Worm (Caenorhabditis elegans) whole organism, young adult: Measurements from ENCODE around the gene npp-21.

Experiments used
- B0336.3 ChIP-seq: fragments of 200-800 bp; sonication (Bioruptor generic); IDR thresholded peaks from 2 replicates; pipeline ENCODE4 v1.3.6; 2022; ENCODE audit warnings: missing genetic modification characterization, missing compliant biosample characterization
- F22D6.2 ChIP-seq: sonication (generic microtip); optimal IDR thresholded peaks from 2 replicates; lab custom pipeline; 2016; ENCODE audit warnings: mild to moderate bottlenecking, missing genetic modification characterization, missing compliant biosample characterization
- F52B5.7 ChIP-seq: sonication (generic microtip); optimal IDR thresholded peaks from 2 replicates; lab custom pipeline; 2016; ENCODE audit warnings: mild to moderate bottlenecking, missing genetic modification characterization, missing compliant biosample characterization
- F55B11.4 ChIP-seq: sonication (generic microtip); optimal IDR thresholded peaks from 2 replicates; lab custom pipeline; 2016; ENCODE audit warnings: missing compliant biosample characterization, missing genetic modification characterization, borderline replicate concordance; ENCODE audit not compliant: insufficient read depth
- K11D2.4 ChIP-seq: fragments of 200-800 bp; sonication (Bioruptor generic); IDR thresholded peaks from 2 replicates; pipeline ENCODE4 v1.3.6; 2022; ENCODE audit warnings: missing genetic modification reagents, missing genetic modification characterization, missing compliant biosample characterization
- T07F8.4 ChIP-seq: sonication (generic microtip); optimal IDR thresholded peaks from 2 replicates; lab custom pipeline; 2016; ENCODE audit warnings: mild to moderate bottlenecking, missing genetic modification characterization, moderate library complexity, missing compliant biosample characterization
- Y53F4B.3 ChIP-seq: fragments of 200-800 bp; sonication (Bioruptor generic); IDR thresholded peaks from 2 replicates; pipeline ENCODE4 v1.3.6; 2022; ENCODE audit warnings: missing genetic modification reagents, missing genetic modification characterization, missing compliant biosample characterization
- Y53G8AR.9 ChIP-seq: fragments of 200-800 bp; sonication (Bioruptor generic); conservative IDR thresholded peaks from 2 replicates; pipeline ENCODE4 v1.3.6; 2022; ENCODE audit warnings: missing genetic modification reagents, missing genetic modification characterization, missing compliant biosample characterization
- Y79H2A.3 ChIP-seq: fragments of 200-800 bp; sonication (Bioruptor generic); conservative IDR thresholded peaks from 2 replicates; pipeline ENCODE4 v1.3.6; 2022; ENCODE audit warnings: missing genetic modification reagents, missing genetic modification characterization, missing compliant biosample characterization
- attf-3 ChIP-seq: fragments of 200-800 bp; sonication (Bioruptor generic); conservative IDR thresholded peaks from 2 replicates; pipeline ENCODE4 v1.3.6; 2022; ENCODE audit warnings: missing genetic modification reagents, missing genetic modification characterization, missing compliant biosample characterization
- attf-5 ChIP-seq: fragments of 200-800 bp; sonication (Bioruptor generic); optimal IDR thresholded peaks from 2 replicates; lab custom pipeline; 2018; ENCODE audit warnings: mild to moderate bottlenecking, missing genetic modification characterization, missing compliant biosample characterization
- attf-6 ChIP-seq: fragments of 200-800 bp; sonication (Bioruptor generic); IDR thresholded peaks from 2 replicates; pipeline ENCODE4 v1.3.6; 2022; ENCODE audit warnings: missing genetic modification reagents, missing genetic modification characterization, missing compliant biosample characterization
- bed-1 ChIP-seq: fragments of 200-800 bp; sonication (Bioruptor generic); IDR thresholded peaks from 2 replicates; pipeline ENCODE4 v1.3.6; 2022; ENCODE audit warnings: missing genetic modification reagents, missing genetic modification characterization, missing compliant biosample characterization
- ccch-3 ChIP-seq: fragments of 200-800 bp; sonication (Bioruptor generic); optimal IDR thresholded peaks from 2 replicates; lab custom pipeline; 2018; ENCODE audit warnings: mild to moderate bottlenecking, missing genetic modification characterization, missing compliant biosample characterization
- ceh-100 ChIP-seq: fragments of 200-800 bp; sonication (Bioruptor generic); IDR thresholded peaks from 2 replicates; pipeline ENCODE4 v1.3.6; 2022; ENCODE audit warnings: missing genetic modification reagents, missing genetic modification characterization, missing compliant biosample characterization
- ceh-27 ChIP-seq: fragments of 200-800 bp; sonication (Bioruptor generic); optimal IDR thresholded peaks from 2 replicates; lab custom pipeline; 2018; ENCODE audit warnings: mild to moderate bottlenecking, missing genetic modification characterization, moderate library complexity, missing compliant biosample characterization
- chd-7 ChIP-seq: sonication (generic microtip); optimal IDR thresholded peaks from 2 replicates; lab custom pipeline; 2016; ENCODE audit warnings: mild to moderate bottlenecking, missing genetic modification characterization, moderate library complexity, missing compliant biosample characterization
- dpff-1 ChIP-seq: sonication (generic microtip); optimal IDR thresholded peaks from 2 replicates; lab custom pipeline; 2017; ENCODE audit warnings: mild to moderate bottlenecking, missing genetic modification characterization, missing compliant biosample characterization
- egl-18 ChIP-seq: fragments of 200-800 bp; sonication (Bioruptor generic); IDR thresholded peaks from 2 replicates; pipeline ENCODE4 v1.3.6; 2022; ENCODE audit warnings: missing genetic modification reagents, missing genetic modification characterization, missing compliant biosample characterization
- ekl-4 ChIP-seq: fragments of 200-800 bp; sonication (Bioruptor generic); IDR thresholded peaks from 2 replicates; pipeline ENCODE4 v1.3.6; 2022; ENCODE audit warnings: missing genetic modification reagents, missing genetic modification characterization, missing compliant biosample characterization
- fkh-3 ChIP-seq: sonication (generic microtip); optimal IDR thresholded peaks from 2 replicates; lab custom pipeline; 2016; ENCODE audit warnings: mild to moderate bottlenecking, missing genetic modification characterization, missing compliant biosample characterization
- hlh-26 ChIP-seq: fragments of 200-800 bp; sonication (Bioruptor generic); conservative IDR thresholded peaks from 2 replicates; pipeline ENCODE4 v1.3.6; 2022; ENCODE audit warnings: missing genetic modification reagents, missing genetic modification characterization, missing compliant biosample characterization
- hmg-20 ChIP-seq: fragments of 200-800 bp; sonication (Bioruptor generic); IDR thresholded peaks from 2 replicates; pipeline ENCODE4 v1.3.6; 2022; ENCODE audit warnings: missing genetic modification reagents, missing genetic modification characterization, missing compliant biosample characterization
- lin-26 ChIP-seq: fragments of 200-800 bp; sonication (Bioruptor generic); IDR thresholded peaks from 2 replicates; pipeline ENCODE4 v1.3.6; 2022; ENCODE audit warnings: missing genetic modification reagents, missing genetic modification characterization, missing compliant biosample characterization
- lin-40 ChIP-seq: sonication (generic microtip); optimal IDR thresholded peaks from 2 replicates; lab custom pipeline; 2016; ENCODE audit warnings: missing genetic modification characterization, mild to moderate bottlenecking, missing compliant biosample characterization, missing genotype, missing genetic modification reagents
- lir-1 ChIP-seq: fragments of 200-800 bp; sonication (Bioruptor generic); conservative IDR thresholded peaks from 2 replicates; pipeline ENCODE4 v1.3.6; 2022; ENCODE audit warnings: missing genetic modification reagents, missing genetic modification characterization, missing compliant biosample characterization
- lsl-1 ChIP-seq: fragments of 200-800 bp; sonication (Bioruptor generic); optimal IDR thresholded peaks from 2 replicates; lab custom pipeline; 2018; ENCODE audit warnings: mild to moderate bottlenecking, missing genetic modification characterization, moderate library complexity, missing compliant biosample characterization
- lsy-27 ChIP-seq: sonication (generic microtip); optimal IDR thresholded peaks from 2 replicates; lab custom pipeline; 2017; ENCODE audit warnings: missing genetic modification characterization, mild to moderate bottlenecking, missing compliant biosample characterization, antibody characterized with exemption, missing genotype, borderline replicate concordance; ENCODE audit not compliant: insufficient read depth
- mel-28 ChIP-seq: sonication (generic microtip); optimal IDR thresholded peaks from 2 replicates; lab custom pipeline; 2016; ENCODE audit warnings: borderline replicate concordance, mild to moderate bottlenecking, missing genetic modification characterization, missing compliant biosample characterization
- nfyb-1 ChIP-seq: fragments of 200-800 bp; sonication (Bioruptor generic); IDR thresholded peaks from 2 replicates; pipeline ENCODE4 v1.3.6; 2022; ENCODE audit warnings: missing genetic modification reagents, missing genetic modification characterization, missing compliant biosample characterization
- nhr-27 ChIP-seq: fragments of 200-800 bp; sonication (Bioruptor generic); optimal IDR thresholded peaks from 2 replicates; lab custom pipeline; 2018; ENCODE audit warnings: mild to moderate bottlenecking, missing genetic modification characterization, moderate library complexity, missing compliant biosample characterization
- sdz-38 ChIP-seq: sonication (generic microtip); optimal IDR thresholded peaks from 2 replicates; lab custom pipeline; 2016; ENCODE audit warnings: missing genotype, missing genetic modification characterization, missing compliant biosample characterization
- snpc-1.1 ChIP-seq: sonication (generic microtip); optimal IDR thresholded peaks from 2 replicates; lab custom pipeline; 2017; ENCODE audit warnings: missing genetic modification characterization, mild to moderate bottlenecking, missing compliant biosample characterization, antibody characterized with exemption, moderate library complexity, missing genotype, missing genetic modification reagents; ENCODE audit not compliant: insufficient read depth
- snpc-3.4 ChIP-seq: sonication (generic microtip); optimal IDR thresholded peaks from 2 replicates; lab custom pipeline; 2017; ENCODE audit warnings: missing genetic modification characterization, mild to moderate bottlenecking, missing compliant biosample characterization, antibody characterized with exemption, moderate library complexity, missing genotype, missing genetic modification reagents
- snpc-4 ChIP-seq, 5 experiments: fragments of 150-350 bp in 1 of 5; sonication (generic microtip) in 4 of 5; optimal IDR thresholded peaks; 2 replicates each; lab custom pipeline; 2014 to 2018; ENCODE audit warnings: missing genetic modification characterization in 5 of 5, missing biosample characterization in 3 of 5, antibody characterized with exemption in 2 of 5, mild to moderate bottlenecking in 2 of 5, missing compliant biosample characterization in 2 of 5, missing genotype in 2 of 5, moderate library complexity in 2 of 5, missing genetic modification reagents in 1 of 5
- unc-130 ChIP-seq: sonication (generic microtip); optimal IDR thresholded peaks from 2 replicates; lab custom pipeline; 2016; ENCODE audit warnings: missing genetic modification reagents, missing genetic modification characterization, missing compliant biosample characterization

The npp-21 gene

ce11 chrII:7562616-7563015 is 36.8 kb upstream of the npp-21 start:
- TF ChIP-seq lin-26 (GFP tag; lab: Robert Waterston, UW): no peak
- TF ChIP-seq Y53F4B.3: no peak
- TF ChIP-seq attf-3: no peak
- TF ChIP-seq ccch-3 (GFP tag; lab: Kevin White, UChicago): no peak

ce11 chrII:7570305-7570704 is 29.2 kb upstream of the npp-21 start, which contains the start of gene F35D2.3:
Gene F35D2.3, plus strand, starts transcription at chrII:7570605.
- no peak for TF ChIP-seq F52B5.7 (tag; lab: Kevin White, UChicago)
- no peak for TF ChIP-seq snpc-4 (GFP tag; optimal IDR thresholded peaks at IDR 0.05; lab: Kevin White, UChicago)
- no peak for TF ChIP-seq snpc-4 (tag; optimal IDR thresholded peaks at IDR 0.05; lab: Kevin White, UChicago)
- no peak for TF ChIP-seq lin-40 (tag; lab: Kevin White, UChicago)
- TF ChIP-seq ceh-100 (GFP tag; lab: Robert Waterston, UW): no peak
- TF ChIP-seq lsy-27 (tag; lab: Kevin White, UChicago): no peak
- no peak for TF ChIP-seq nhr-27 (tag; lab: Kevin White, UChicago)
- TF ChIP-seq F22D6.2 (tag; lab: Kevin White, UChicago): no peak
- TF ChIP-seq ceh-27 (GFP tag; lab: Kevin White, UChicago): no peak
- no peak for TF ChIP-seq Y79H2A.3 (GFP tag; lab: Robert Waterston, UW)
- TF ChIP-seq hmg-20 (GFP tag; lab: Robert Waterston, UW): no peak
- TF ChIP-seq B0336.3 (GFP tag; lab: Robert Waterston, UW): no peak
- TF ChIP-seq sdz-38 (tag; lab: Kevin White, UChicago): no peak
- no peak for TF ChIP-seq Y53G8AR.9 (GFP tag; lab: Robert Waterston, UW)
- no peak for TF ChIP-seq ekl-4
- TF ChIP-seq unc-130 (GFP tag; lab: Kevin White, UChicago): no peak

DNA sequence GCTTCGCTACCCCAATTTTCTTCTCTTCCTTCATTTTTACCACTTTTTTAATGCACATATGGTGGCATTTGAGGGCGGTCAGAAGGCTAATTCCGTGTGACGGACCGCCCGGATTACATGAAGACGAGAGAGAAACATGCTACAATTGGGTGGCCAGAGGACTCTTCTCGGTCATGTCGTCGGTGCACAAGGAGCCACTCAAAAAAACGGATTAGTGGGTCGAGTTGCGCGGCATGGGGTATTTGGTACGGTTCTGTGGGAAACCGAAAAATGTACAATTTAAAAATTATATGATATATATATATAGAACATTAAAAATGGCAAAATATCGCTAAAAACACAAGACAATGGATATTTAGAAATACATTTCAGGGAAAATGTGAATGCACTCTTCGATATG is 28.6 kb upstream of the npp-21 start:
- TF ChIP-seq bed-1 (GFP tag; lab: Robert Waterston, UW) (no peak), F52B5.7 (tag; lab: Kevin White, UChicago) (no peak), snpc-3.4 (no peak), lin-26 (GFP tag; lab: Robert Waterston, UW) (no peak), hlh-26 (GFP tag; lab: Robert Waterston, UW) (no peak), egl-18 (GFP tag; lab: Robert Waterston, UW) (no peak), dpff-1 (tag; lab: Kevin White, UChicago) (no peak), lir-1 (GFP tag; lab: Robert Waterston, UW) (no peak)

DNA sequence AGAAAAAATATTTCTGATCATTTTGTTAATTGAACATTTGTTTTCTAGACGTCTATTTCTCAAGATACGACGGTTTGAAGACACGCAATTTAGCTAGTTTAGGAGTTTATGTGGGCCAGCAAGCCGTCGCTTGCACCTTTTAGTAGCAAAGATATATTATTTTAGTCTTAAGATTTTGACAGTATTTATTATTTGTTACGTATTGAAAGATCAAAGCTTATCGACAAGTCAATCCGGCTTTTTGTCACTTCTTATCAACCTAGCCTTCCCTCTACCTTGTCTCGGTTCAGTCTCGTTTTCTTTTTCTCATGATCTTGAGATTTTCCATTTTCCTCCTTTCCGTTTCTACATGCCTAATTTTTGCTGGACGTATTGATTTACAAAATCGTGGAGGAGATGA is 25.3 kb upstream of the npp-21 start, which contains the start of gene F35D2.2:
TSS of gene F35D2.2 (plus strand) at position 301 of the 400 bp plus-strand sequence.
- no peak for TF ChIP-seq K11D2.4
- TF ChIP-seq snpc-1.1 (tag; lab: Kevin White, UChicago): no peak
- TF ChIP-seq nfyb-1 (GFP tag; lab: Robert Waterston, UW): no peak
- no peak for TF ChIP-seq F55B11.4 (tag; lab: Kevin White, UChicago)
- no peak for TF ChIP-seq unc-130 (GFP tag; lab: Kevin White, UChicago)
- TF ChIP-seq attf-5 (GFP tag; lab: Kevin White, UChicago): no peak
- no peak for TF ChIP-seq attf-6
- TF ChIP-seq fkh-3 (tag; lab: Kevin White, UChicago): no peak
- TF ChIP-seq mel-28 (tag; lab: Kevin White, UChicago): no peak
- TF ChIP-seq attf-3: no peak
- TF ChIP-seq lsl-1 (GFP tag; lab: Kevin White, UChicago): no peak
- no peak for TF ChIP-seq T07F8.4 (tag; lab: Kevin White, UChicago)
- no peak for TF ChIP-seq chd-7 (tag; lab: Kevin White, UChicago)
- no peak for TF ChIP-seq snpc-4 (GFP tag; optimal IDR thresholded peaks at IDR 0.05; lab: Kevin White, UChicago)
- no peak for TF ChIP-seq snpc-4 (tag; optimal IDR thresholded peaks at IDR 0.05; lab: Kevin White, UChicago)
